Worm (Caenorhabditis elegans) whole organism, mixed stage, embryonic: ENCODE data around the gene Y57A10A.27.

ENCODE experiments used
- M03D4.4 ChIP-seq: sonication (generic microtip); optimal IDR thresholded peaks from 2 replicates; lab custom pipeline; 2017; ENCODE audit warnings: mild to moderate bottlenecking, missing genetic modification characterization, missing compliant biosample characterization
- bed-3 ChIP-seq: fragments of 200-800 bp; sonication (Bioruptor generic); optimal IDR thresholded peaks from 3 replicates; lab custom pipeline; 2018; ENCODE audit warnings: mild to moderate bottlenecking, missing genetic modification characterization, moderate library complexity, missing compliant biosample characterization
- blmp-1 ChIP-seq: fragments of 150-350 bp; optimal IDR thresholded peaks from 2 replicates; lab custom pipeline; 2014; ENCODE audit warnings: missing biosample characterization, missing genetic modification characterization
- ceh-39 ChIP-seq: fragments of 150-350 bp; optimal IDR thresholded peaks from 2 replicates; lab custom pipeline; 2014; ENCODE audit warnings: missing biosample characterization, missing genetic modification characterization
- ceh-43 ChIP-seq: fragments of 200-800 bp; sonication (Bioruptor generic); optimal IDR thresholded peaks from 2 replicates; lab custom pipeline; 2018; ENCODE audit warnings: mild to moderate bottlenecking, missing genetic modification characterization, moderate library complexity, missing compliant biosample characterization
- ceh-83 ChIP-seq: fragments of 200-800 bp; sonication (Bioruptor generic); optimal IDR thresholded peaks from 2 replicates; lab custom pipeline; 2018; ENCODE audit warnings: mild to moderate bottlenecking, missing genetic modification characterization, missing compliant biosample characterization
- ces-1 ChIP-seq: fragments of 150-350 bp; optimal IDR thresholded peaks from 2 replicates; lab custom pipeline; 2014; ENCODE audit warnings: missing biosample characterization, missing genetic modification reagents, missing genetic modification characterization
- cnd-1 ChIP-seq: fragments of 200-800 bp; sonication (Bioruptor generic); optimal IDR thresholded peaks from 2 replicates; lab custom pipeline; 2018; ENCODE audit warnings: mild to moderate bottlenecking, missing genetic modification characterization, missing compliant biosample characterization
- drap-1 ChIP-seq: fragments of 200-800 bp; sonication (Bioruptor generic); optimal IDR thresholded peaks from 3 replicates; lab custom pipeline; 2018; ENCODE audit warnings: mild to moderate bottlenecking, missing genetic modification characterization, missing compliant biosample characterization
- elt-1 ChIP-seq: sonication (generic microtip); optimal IDR thresholded peaks from 2 replicates; lab custom pipeline; 2017; ENCODE audit warnings: missing genetic modification characterization, mild to moderate bottlenecking, missing compliant biosample characterization, antibody characterized with exemption, moderate library complexity, borderline replicate concordance; ENCODE audit not compliant: insufficient read depth
- elt-3 ChIP-seq: fragments of 150-350 bp; optimal IDR thresholded peaks from 2 replicates; lab custom pipeline; 2014; ENCODE audit warnings: missing biosample characterization, missing genetic modification characterization
- ham-2 ChIP-seq: fragments of 200-800 bp; sonication (Bioruptor generic); optimal IDR thresholded peaks from 2 replicates; lab custom pipeline; 2018; ENCODE audit warnings: mild to moderate bottlenecking, missing genetic modification characterization, missing compliant biosample characterization
- hlh-1 ChIP-seq: fragments of 150-350 bp; optimal IDR thresholded peaks from 2 replicates; lab custom pipeline; 2014; ENCODE audit warnings: missing biosample characterization, missing genetic modification reagents, missing genetic modification characterization
- lin-13 ChIP-seq: fragments of 150-350 bp; optimal IDR thresholded peaks from 2 replicates; lab custom pipeline; 2014; ENCODE audit warnings: missing biosample characterization, missing genetic modification characterization
- lin-32 ChIP-seq: fragments of 200-800 bp; sonication (Bioruptor generic); optimal IDR thresholded peaks from 2 replicates; lab custom pipeline; 2018; ENCODE audit warnings: mild to moderate bottlenecking, missing genetic modification characterization, missing compliant biosample characterization
- lsy-2 ChIP-seq: fragments of 150-350 bp; optimal IDR thresholded peaks from 2 replicates; lab custom pipeline; 2014; ENCODE audit warnings: missing biosample characterization, missing genetic modification characterization
- mab-5 ChIP-seq: fragments of 150-350 bp; optimal IDR thresholded peaks from 2 replicates; lab custom pipeline; 2014; ENCODE audit warnings: missing biosample characterization, missing genetic modification characterization
- mls-2 ChIP-seq: sonication (generic microtip); optimal IDR thresholded peaks from 2 replicates; lab custom pipeline; 2016; ENCODE audit warnings: mild to moderate bottlenecking, missing genetic modification characterization, moderate library complexity, missing compliant biosample characterization
- nhr-12 ChIP-seq: fragments of 150-350 bp; optimal IDR thresholded peaks from 2 replicates; lab custom pipeline; 2014; ENCODE audit warnings: missing biosample characterization, missing genetic modification characterization
- nhr-2 ChIP-seq: fragments of 150-350 bp; optimal IDR thresholded peaks from 2 replicates; lab custom pipeline; 2014; ENCODE audit warnings: missing biosample characterization, missing genetic modification characterization
- nhr-28 ChIP-seq: fragments of 150-350 bp; optimal IDR thresholded peaks from 2 replicates; lab custom pipeline; 2014; ENCODE audit warnings: missing biosample characterization, missing genetic modification characterization
- nhr-76 ChIP-seq: sonication (generic microtip); optimal IDR thresholded peaks from 2 replicates; lab custom pipeline; 2017; ENCODE audit warnings: missing biosample characterization, missing genetic modification characterization
- pha-4 ChIP-seq: fragments of 150-350 bp; optimal IDR thresholded peaks from 2 replicates; lab custom pipeline; 2018; ENCODE audit warnings: missing biosample characterization, missing genetic modification reagents, missing genetic modification characterization
- snpc-4 ChIP-seq: fragments of 150-350 bp; optimal IDR thresholded peaks from 2 replicates; lab custom pipeline; 2014; ENCODE audit warnings: missing biosample characterization, missing genetic modification characterization
- sptf-1 ChIP-seq: sonication (generic microtip); optimal IDR thresholded peaks from 2 replicates; lab custom pipeline; 2017; ENCODE audit warnings: mild to moderate bottlenecking, missing genetic modification characterization, moderate library complexity, missing compliant biosample characterization
- tbx-8 ChIP-seq: fragments of 200-800 bp; sonication (Bioruptor generic); optimal IDR thresholded peaks from 2 replicates; lab custom pipeline; 2018; ENCODE audit warnings: mild to moderate bottlenecking, missing genetic modification characterization, moderate library complexity, missing compliant biosample characterization
- unc-120 ChIP-seq: sonication (generic microtip); optimal IDR thresholded peaks from 2 replicates; lab custom pipeline; 2017; ENCODE audit warnings: missing genetic modification characterization, missing compliant biosample characterization; ENCODE audit not compliant: poor library complexity, severe bottlenecking
- unc-39 ChIP-seq: fragments of 150-350 bp; optimal IDR thresholded peaks from 2 replicates; lab custom pipeline; 2014; ENCODE audit warnings: missing biosample characterization, missing genetic modification characterization
- unc-62 ChIP-seq: fragments of 150-350 bp; optimal IDR thresholded peaks from 2 replicates; lab custom pipeline; 2014; ENCODE audit warnings: missing biosample characterization, missing genetic modification reagents, missing genetic modification characterization
- zip-8 ChIP-seq: fragments of 150-350 bp; optimal IDR thresholded peaks from 2 replicates; lab custom pipeline; 2014; ENCODE audit warnings: missing biosample characterization, missing genetic modification characterization
- ztf-11 ChIP-seq: fragments of 150-350 bp; optimal IDR thresholded peaks from 2 replicates; lab custom pipeline; 2014; ENCODE audit warnings: missing biosample characterization, missing genetic modification characterization

The Y57A10A.27 gene

ce11 chrII:12309614-12310013 is 34.8 kb upstream of the Y57A10A.27 start, which contains the start of gene C50E10.2:
C50E10.2 (minus strand) TSS chrII:12309714.
- TF ChIP-seq mls-2 (tag; lab: Kevin White, UChicago) (no peak), lin-13 (tag; lab: Kevin White, UChicago) (no peak)
- TF ChIP-seq, all 35 proteins: peak for 0

DNA sequence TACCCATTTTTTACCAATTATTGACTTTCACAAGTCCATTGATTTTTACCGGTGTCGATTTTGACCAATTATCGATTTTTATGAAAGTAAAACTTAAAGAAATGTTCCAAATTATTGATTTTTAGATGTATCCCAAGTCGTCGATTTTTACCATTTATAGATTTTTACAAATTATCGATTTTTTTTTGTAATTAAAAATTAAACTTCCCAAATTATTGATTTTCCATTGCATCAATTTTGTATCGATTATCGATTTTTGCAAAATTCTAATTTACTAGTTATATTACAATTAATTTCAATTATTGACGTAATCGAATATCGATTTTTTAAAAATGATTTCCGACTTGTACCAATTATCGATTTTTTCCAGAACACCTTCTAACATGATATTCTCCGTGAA is 28.3 kb upstream of the Y57A10A.27 start, which contains the start of gene sre-50:
Gene sre-50, plus strand, starts transcription at position 384 of the 400 bp plus-strand sequence.
- TF ChIP-seq snpc-4 (tag; lab: Kevin White, UChicago) (no peak), bed-3 (GFP tag; lab: Kevin White, UChicago) (no peak), nhr-12 (tag; lab: Kevin White, UChicago) (no peak), drap-1 (GFP tag; lab: Kevin White, UChicago) (no peak), lsy-2 (tag; lab: Kevin White, UChicago) (no peak), mls-2 (tag; lab: Kevin White, UChicago) (no peak), M03D4.4 (tag; lab: Kevin White, UChicago) (no peak)

DNA sequence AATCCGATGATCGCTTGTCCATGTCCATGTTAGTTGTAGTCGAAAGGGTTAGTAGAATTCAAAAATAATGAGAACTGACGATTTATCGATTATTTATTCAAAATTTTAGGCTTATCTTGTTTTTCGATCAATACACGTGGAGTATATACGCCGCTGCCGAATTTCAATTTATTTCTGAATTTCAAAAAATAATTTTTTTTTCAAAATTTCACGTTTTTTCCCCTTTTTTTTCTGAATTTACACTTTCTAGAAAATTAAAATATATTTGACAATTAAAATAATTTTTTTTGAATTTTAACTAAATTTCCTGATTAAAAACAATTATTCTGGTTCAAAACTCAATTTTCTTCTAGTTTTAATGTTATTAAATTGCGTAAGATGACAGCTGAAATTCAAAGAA is 27.5 kb upstream of the Y57A10A.27 start, which contains the start of gene C50E10.1:
Gene C50E10.1, minus strand, starts transcription at position 101 of the 400 bp plus-strand sequence.
- TF ChIP-seq ceh-43 (GFP tag; lab: Kevin White, UChicago) (no peak), blmp-1 (tag; lab: Kevin White, UChicago) (no peak), mls-2 (tag; lab: Kevin White, UChicago) (no peak), elt-3 (tag; lab: Kevin White, UChicago) (no peak), unc-62 (GFP tag; lab: Kevin White, UChicago) (no peak), sptf-1 (tag; lab: Kevin White, UChicago) (no peak), snpc-4 (tag; lab: Kevin White, UChicago) (no peak), tbx-8 (no peak), nhr-12 (tag; lab: Kevin White, UChicago) (no peak), hlh-1 (tag; lab: Kevin White, UChicago) (no peak), zip-8 (tag; lab: Kevin White, UChicago) (no peak), nhr-2 (tag; lab: Kevin White, UChicago) (no peak), ces-1 (no peak), ztf-11 (tag; lab: Kevin White, UChicago) (no peak), bed-3 (GFP tag; lab: Kevin White, UChicago) (no peak), ceh-39 (tag; lab: Kevin White, UChicago) (no peak), elt-1 (tag; lab: Kevin White, UChicago) (no peak), ceh-83 (GFP tag; lab: Kevin White, UChicago) (no peak)

DNA sequence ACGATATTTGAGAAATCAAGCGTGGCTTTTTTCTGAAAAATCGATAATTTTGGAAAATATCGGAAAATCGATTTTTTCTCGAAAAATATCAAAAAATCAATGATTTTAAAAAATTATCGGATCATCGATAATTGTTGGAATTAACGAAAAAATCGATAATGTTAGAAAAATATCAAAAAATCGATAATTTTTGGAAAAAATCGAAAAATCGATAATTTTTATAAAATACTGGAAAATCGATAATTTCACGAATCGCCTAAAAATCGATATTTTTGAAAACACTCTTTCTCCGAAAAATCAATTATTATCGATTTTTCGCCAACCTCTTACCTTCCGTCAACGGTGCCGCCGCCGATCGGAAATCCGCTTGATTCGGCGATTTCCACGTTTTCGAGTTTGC is 26.4 kb upstream of the Y57A10A.27 start:
- TF ChIP-seq elt-3 (tag; lab: Kevin White, UChicago) (no peak), ceh-43 (GFP tag; lab: Kevin White, UChicago) (no peak), nhr-76 (tag; lab: Kevin White, UChicago) (no peak), tbx-8 (no peak), drap-1 (GFP tag; lab: Kevin White, UChicago) (no peak), lin-32 (GFP tag; lab: Kevin White, UChicago) (no peak), cnd-1 (tag; lab: Kevin White, UChicago) (no peak), mab-5 (no peak), ztf-11 (tag; lab: Kevin White, UChicago) (no peak), pha-4 (no peak)

DNA sequence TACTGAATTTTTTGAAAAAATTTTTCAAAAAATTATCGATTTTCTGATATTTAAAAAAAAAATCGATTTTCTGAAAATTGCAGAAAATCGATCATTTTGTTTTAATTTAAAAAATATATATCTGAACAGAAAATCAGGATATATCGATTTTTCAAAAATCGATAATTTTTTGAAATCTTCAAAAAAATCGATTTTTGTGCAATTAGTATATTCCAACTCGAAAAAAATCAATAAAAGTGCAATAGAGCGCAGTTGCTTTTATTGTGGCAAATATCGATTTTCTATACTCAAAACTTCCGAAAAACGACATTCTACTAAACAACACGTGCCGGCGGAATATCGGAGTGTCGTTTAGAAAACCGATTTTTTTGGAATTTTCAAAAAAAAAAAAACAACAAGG is 25.8 kb upstream of the Y57A10A.27 start:
- TF ChIP-seq snpc-4 (tag; lab: Kevin White, UChicago) (no peak), mls-2 (tag; lab: Kevin White, UChicago) (no peak), unc-120 (tag; lab: Kevin White, UChicago) (no peak), ces-1 (no peak), pha-4 (no peak), nhr-28 (no peak), lin-32 (GFP tag; lab: Kevin White, UChicago) (no peak), elt-3 (tag; lab: Kevin White, UChicago) (no peak), M03D4.4 (tag; lab: Kevin White, UChicago) (no peak), zip-8 (tag; lab: Kevin White, UChicago) (no peak), hlh-1 (tag; lab: Kevin White, UChicago) (no peak), nhr-76 (tag; lab: Kevin White, UChicago) (no peak), ham-2 (GFP tag; lab: Kevin White, UChicago) (no peak), unc-39 (tag; lab: Kevin White, UChicago) (no peak), lsy-2 (tag; lab: Kevin White, UChicago) (no peak), mab-5 (no peak), elt-1 (tag; lab: Kevin White, UChicago) (no peak)
